Fruit fly (Drosophila melanogaster): Measurements from ENCODE around the gene CG13385.

The CG13385 gene

dm6 chr2L:8394180-8394579, 2.3 kb upstream of the CG13385 start, which contains the start of gene lectin-29Ca:
Gene lectin-29Ca (minus strand): TSS chr2L:8394280.
- TF ChIP-seq EcR (GFP tag; optimal IDR thresholded peaks at IDR 0.05), result no peak
- TF ChIP-seq CG13204 (GFP tag; optimal IDR thresholded peaks at IDR 0.05), result no peak
- TF ChIP-seq CG34367 (tag; optimal IDR thresholded peaks at IDR 0.05), result no peak
- no peak for TF ChIP-seq CG12605 (GFP tag; IDR thresholded peaks at IDR 0.05)
- TF ChIP-seq CG17806 (tag; optimal IDR thresholded peaks at IDR 0.05), result no peak
- TF ChIP-seq CG8301 (tag; optimal IDR thresholded peaks at IDR 0.05), result no peak
- no peak for TF ChIP-seq CG14655 (GFP tag; optimal IDR thresholded peaks at IDR 0.05)
- TF ChIP-seq gl (tag; optimal IDR thresholded peaks at IDR 0.05), result no peak
- TF ChIP-seq Pif1A (GFP tag; optimal IDR thresholded peaks at IDR 0.05), result no peak
- TF ChIP-seq D1 (tag; optimal IDR thresholded peaks at IDR 0.05), result no peak
- no peak for TF ChIP-seq Ets98B (GFP tag; IDR thresholded peaks at IDR 0.05)
- no peak for TF ChIP-seq Snoo (tag; optimal IDR thresholded peaks at IDR 0.05)
- TF ChIP-seq rn (GFP tag; IDR thresholded peaks at IDR 0.05), result no peak
- no peak for TF ChIP-seq CG15710 (tag; optimal IDR thresholded peaks at IDR 0.05)
- TF ChIP-seq CG10348 (GFP tag; IDR thresholded peaks at IDR 0.05), result no peak
- no peak for TF ChIP-seq Pif1B (GFP tag; optimal IDR thresholded peaks at IDR 0.05)

- TF ChIP-seq CG15710 (tag; optimal IDR thresholded peaks at IDR 0.05) (no peak), CG10348 (GFP tag; IDR thresholded peaks at IDR 0.05) (no peak), CG13204 (GFP tag; optimal IDR thresholded peaks at IDR 0.05) (no peak), Ets98B (GFP tag; IDR thresholded peaks at IDR 0.05) (no peak), CG32121 (GFP tag; IDR thresholded peaks at IDR 0.05) (no peak), CG8301 (tag; optimal IDR thresholded peaks at IDR 0.05) (no peak), Pif1B (GFP tag; optimal IDR thresholded peaks at IDR 0.05) (no peak), D1 (tag; optimal IDR thresholded peaks at IDR 0.05) (no peak), gl (tag; optimal IDR thresholded peaks at IDR 0.05) (no peak), CG8159 (tag; optimal IDR thresholded peaks at IDR 0.05) (no peak), CG9948 (tag; optimal IDR thresholded peaks at IDR 0.05) (no peak), rn (GFP tag; IDR thresholded peaks at IDR 0.05) (no peak), CG17806 (tag; optimal IDR thresholded peaks at IDR 0.05) (no peak), Snoo (tag; optimal IDR thresholded peaks at IDR 0.05) (no peak), CG34367 (tag; optimal IDR thresholded peaks at IDR 0.05) (no peak), CG14655 (GFP tag; optimal IDR thresholded peaks at IDR 0.05) (no peak), Pif1A (GFP tag; optimal IDR thresholded peaks at IDR 0.05) (no peak), CG4496 (GFP tag; IDR thresholded peaks at IDR 0.05) (no peak), EcR (GFP tag; optimal IDR thresholded peaks at IDR 0.05) (no peak)
These were observed 1.6 kb upstream of the CG13385 start, which contains the start of gene Peritrophin-15b for dm6 chr2L:8394840-8395239. Gene Peritrophin-15b (minus strand): TSS chr2L:8394940.

- TF ChIP-seq CG8159 (tag; optimal IDR thresholded peaks at IDR 0.05) (no peak), CG12605 (GFP tag; IDR thresholded peaks at IDR 0.05) (no peak), rn (GFP tag; IDR thresholded peaks at IDR 0.05) (no peak), Ets98B (GFP tag; IDR thresholded peaks at IDR 0.05) (no peak), CG9948 (tag; optimal IDR thresholded peaks at IDR 0.05) (no peak), Pif1B (GFP tag; optimal IDR thresholded peaks at IDR 0.05) (no peak), D1 (tag; optimal IDR thresholded peaks at IDR 0.05) (no peak), gl (tag; optimal IDR thresholded peaks at IDR 0.05) (no peak), CG34367 (tag; optimal IDR thresholded peaks at IDR 0.05) (no peak), EcR (GFP tag; optimal IDR thresholded peaks at IDR 0.05) (no peak), CG14655 (GFP tag; optimal IDR thresholded peaks at IDR 0.05) (no peak), CG17806 (tag; optimal IDR thresholded peaks at IDR 0.05) (no peak), fd96Ca (GFP tag; IDR thresholded peaks at IDR 0.05) (no peak), CG13204 (GFP tag; optimal IDR thresholded peaks at IDR 0.05) (no peak), CG4496 (GFP tag; IDR thresholded peaks at IDR 0.05) (no peak)
These were observed 2.3 kb downstream of the CG13385 start, which contains the start of gene CG13386 for dm6 chr2L:8398721-8399120. Gene CG13386 (plus strand): TSS chr2L:8399021.

dm6 chr2L:8399863-8400598, 3.6 kb downstream of the CG13385 start, which contains the start of gene CG31898:
Gene CG31898 (plus strand): TSS chr2L:8400421.
- no peak for TF ChIP-seq CG12605 (GFP tag; IDR thresholded peaks at IDR 0.05)
- no peak for TF ChIP-seq Ets98B (GFP tag; IDR thresholded peaks at IDR 0.05)
- TF ChIP-seq EcR (GFP tag; optimal IDR thresholded peaks at IDR 0.05), result no peak
- TF ChIP-seq CG8301 (tag; optimal IDR thresholded peaks at IDR 0.05), result no peak
- no peak for TF ChIP-seq Pif1B (GFP tag; optimal IDR thresholded peaks at IDR 0.05)
- no peak for TF ChIP-seq CG8159 (tag; optimal IDR thresholded peaks at IDR 0.05)
- no peak for TF ChIP-seq gl (tag; optimal IDR thresholded peaks at IDR 0.05)
- no peak for TF ChIP-seq CG15710 (tag; optimal IDR thresholded peaks at IDR 0.05)
- no peak for TF ChIP-seq Pif1A (GFP tag; optimal IDR thresholded peaks at IDR 0.05)
- no peak for TF ChIP-seq CG4496 (GFP tag; IDR thresholded peaks at IDR 0.05)
- TF ChIP-seq D1 (tag; optimal IDR thresholded peaks at IDR 0.05), result no peak
- no peak for TF ChIP-seq CG32121 (GFP tag; IDR thresholded peaks at IDR 0.05)
- no peak for TF ChIP-seq CG13204 (GFP tag; optimal IDR thresholded peaks at IDR 0.05)
- no peak for TF ChIP-seq fd96Ca (GFP tag; IDR thresholded peaks at IDR 0.05)
- TF ChIP-seq CG34367 (tag; optimal IDR thresholded peaks at IDR 0.05), result no peak
- no peak for TF ChIP-seq Snoo (tag; optimal IDR thresholded peaks at IDR 0.05)
- no peak for TF ChIP-seq CG10348 (GFP tag; IDR thresholded peaks at IDR 0.05)
- TF ChIP-seq rn (GFP tag; IDR thresholded peaks at IDR 0.05), result no peak
- TF ChIP-seq CG14655 (GFP tag; optimal IDR thresholded peaks at IDR 0.05), result no peak

- TF ChIP-seq gl (tag; optimal IDR thresholded peaks at IDR 0.05) (no peak), CG8301 (tag; optimal IDR thresholded peaks at IDR 0.05) (no peak), D1 (tag; optimal IDR thresholded peaks at IDR 0.05) (no peak), Pif1B (GFP tag; optimal IDR thresholded peaks at IDR 0.05) (no peak), CG14655 (GFP tag; optimal IDR thresholded peaks at IDR 0.05) (no peak), fd96Ca (GFP tag; IDR thresholded peaks at IDR 0.05) (no peak), rn (GFP tag; IDR thresholded peaks at IDR 0.05) (no peak), CG13204 (GFP tag; optimal IDR thresholded peaks at IDR 0.05) (no peak), CG34367 (tag; optimal IDR thresholded peaks at IDR 0.05) (no peak), Snoo (tag; optimal IDR thresholded peaks at IDR 0.05) (no peak), CG15710 (tag; optimal IDR thresholded peaks at IDR 0.05) (no peak), Pif1A (GFP tag; optimal IDR thresholded peaks at IDR 0.05) (no peak), CG17806 (tag; optimal IDR thresholded peaks at IDR 0.05) (no peak), CG12605 (GFP tag; IDR thresholded peaks at IDR 0.05) (no peak), EcR (GFP tag; optimal IDR thresholded peaks at IDR 0.05) (no peak)
These were observed 6.5 kb downstream of the CG13385 start, which contains the start of gene fy for dm6 chr2L:8402928-8403285. Gene fy (minus strand): TSS chr2L:8403280.

Data from whole organism, pupa.